Fruit fly (Drosophila melanogaster) whole organism, embryonic: ENCODE data around the gene DIP2.
A peak's percentile ranks its signal among the peaks of the same experiment; 100 is the strongest.

ENCODE experiments used
- Abd-B ChIP-seq: fragments of 200-800 bp; sonication (Bioruptor generic); optimal IDR thresholded peaks from 2 replicates; lab custom pipeline; 2018; ENCODE audit warnings: missing biosample characterization, mild to moderate bottlenecking, missing genetic modification characterization, moderate library complexity
- Antp ChIP-seq: fragments of 200-800 bp; sonication (Bioruptor generic); optimal IDR thresholded peaks from 3 replicates; lab custom pipeline; 2016; ENCODE audit warnings: missing biosample characterization, missing genetic modification characterization
- Bgb ChIP-seq: fragments of 200-800 bp; sonication (Bioruptor generic); IDR thresholded peaks from 2 replicates; pipeline ENCODE4 v1.3.6; 2022; ENCODE audit warnings: missing biosample characterization, missing genetic modification characterization; ENCODE audit not compliant: partially characterized antibody
- CG10321 ChIP-seq: fragments of 200-800 bp; sonication (Bioruptor generic); IDR thresholded peaks from 2 replicates; pipeline ENCODE4 v1.3.6; 2022; ENCODE audit warnings: missing biosample characterization, missing genetic modification characterization
- CG10979 ChIP-seq: fragments of 200-800 bp; sonication (Bioruptor generic); optimal IDR thresholded peaks from 2 replicates; lab custom pipeline; 2018; ENCODE audit warnings: missing biosample characterization, mild to moderate bottlenecking, missing genetic modification characterization, moderate library complexity
- CG12155 ChIP-seq: fragments of 200-800 bp; sonication (Bioruptor generic); optimal IDR thresholded peaks from 3 replicates; lab custom pipeline; 2016; ENCODE audit warnings: missing biosample characterization, missing genetic modification characterization
- CG12219 ChIP-seq: fragments of 200-800 bp; sonication (Bioruptor generic); optimal IDR thresholded peaks from 3 replicates; lab custom pipeline; 2018; ENCODE audit warnings: missing biosample characterization, mild to moderate bottlenecking, missing genetic modification characterization
- CG12769 ChIP-seq: fragments of 200-800 bp; sonication (Bioruptor generic); optimal IDR thresholded peaks from 2 replicates; lab custom pipeline; 2019; ENCODE audit warnings: missing biosample characterization, mild to moderate bottlenecking, missing genetic modification characterization, moderate library complexity
- CG12942 ChIP-seq: fragments of 200-800 bp; sonication (Bioruptor generic); optimal IDR thresholded peaks from 3 replicates; lab custom pipeline; 2016; ENCODE audit warnings: missing biosample characterization, missing genetic modification characterization
- CG13424 ChIP-seq: fragments of 200-800 bp; sonication (Bioruptor generic); optimal IDR thresholded peaks from 2 replicates; lab custom pipeline; 2019; ENCODE audit warnings: missing biosample characterization, mild to moderate bottlenecking, missing genetic modification characterization, moderate library complexity
- CG13894 ChIP-seq: fragments of 200-800 bp; sonication (Bioruptor generic); optimal IDR thresholded peaks from 3 replicates; lab custom pipeline; 2018; ENCODE audit warnings: missing biosample characterization, mild to moderate bottlenecking, missing genetic modification characterization, moderate library complexity
- CG17829 ChIP-seq: fragments of 200-800 bp; optimal IDR thresholded peaks from 2 replicates; lab custom pipeline; 2019; ENCODE audit warnings: missing biosample characterization, mild to moderate bottlenecking, missing genetic modification characterization, moderate library complexity
- CG18011 ChIP-seq: fragments of 200-800 bp; sonication (Bioruptor generic); optimal IDR thresholded peaks from 2 replicates; lab custom pipeline; 2017; ENCODE audit warnings: missing biosample characterization, missing genetic modification characterization, mild to moderate bottlenecking, moderate library complexity, missing genotype
- CG1832 ChIP-seq: fragments of 200-800 bp; sonication (Bioruptor generic); optimal IDR thresholded peaks from 2 replicates; lab custom pipeline; 2017; ENCODE audit warnings: missing biosample characterization, mild to moderate bottlenecking, missing genetic modification characterization, inconsistent platforms
- CG2116 ChIP-seq: fragments of 200-800 bp; sonication (Bioruptor generic); optimal IDR thresholded peaks from 3 replicates; lab custom pipeline; 2018; ENCODE audit warnings: missing biosample characterization, mild to moderate bottlenecking, missing genetic modification characterization
- CG2199 ChIP-seq: fragments of 200-800 bp; sonication (Bioruptor generic); IDR thresholded peaks from 3 replicates; pipeline ENCODE4 v1.3.6; 2022; ENCODE audit warnings: missing biosample characterization, missing genetic modification characterization
- CG33213 ChIP-seq: fragments of 200-800 bp; sonication (Bioruptor generic); optimal IDR thresholded peaks from 3 replicates; lab custom pipeline; 2016; ENCODE audit warnings: missing biosample characterization, missing genetic modification characterization
- CG4730 ChIP-seq: fragments of 200-800 bp; sonication (Bioruptor generic); IDR thresholded peaks from 2 replicates; pipeline ENCODE4 v1.3.6; 2022; ENCODE audit warnings: missing biosample characterization, missing genetic modification characterization
- CG6272 ChIP-seq: fragments of 200-800 bp; sonication (Bioruptor generic); IDR thresholded peaks from 2 replicates; pipeline ENCODE4 v1.3.6; 2022; ENCODE audit warnings: missing biosample characterization, missing genetic modification characterization
- CG6765 ChIP-seq: fragments of 200-800 bp; sonication (Bioruptor generic); optimal IDR thresholded peaks from 3 replicates; lab custom pipeline; 2017; ENCODE audit warnings: missing biosample characterization, mild to moderate bottlenecking, missing genetic modification characterization
- CG6813 ChIP-seq: fragments of 200-800 bp; sonication (Bioruptor generic); optimal IDR thresholded peaks from 2 replicates; lab custom pipeline; 2017; ENCODE audit warnings: missing biosample characterization, missing genetic modification characterization, mild to moderate bottlenecking, moderate library complexity, missing genetic modification reagents
- CG7372 ChIP-seq: fragments of 200-800 bp; sonication (Bioruptor generic); IDR thresholded peaks from 2 replicates; pipeline ENCODE4 v1.3.6; 2022; ENCODE audit warnings: missing biosample characterization, missing genetic modification characterization
- CG8388 ChIP-seq: fragments of 200-800 bp; sonication (Bioruptor generic); optimal IDR thresholded peaks from 2 replicates; lab custom pipeline; 2019; ENCODE audit warnings: missing biosample characterization, mild to moderate bottlenecking, missing genetic modification characterization, moderate library complexity
- CG8478 ChIP-seq: fragments of >200 bp; optimal IDR thresholded peaks from 2 replicates; lab custom pipeline; 2018
- CG8765 ChIP-seq: fragments of 200-800 bp; sonication (Bioruptor generic); IDR thresholded peaks from 2 replicates; pipeline ENCODE4 v1.3.6; 2022; ENCODE audit warnings: missing biosample characterization, missing genetic modification characterization
- CG8924 ChIP-seq: fragments of 200-800 bp; optimal IDR thresholded peaks from 3 replicates; lab custom pipeline; 2019; ENCODE audit warnings: missing biosample characterization, mild to moderate bottlenecking, missing genetic modification characterization, moderate library complexity
- CG9876 ChIP-seq: fragments of 200-800 bp; sonication (Bioruptor generic); optimal IDR thresholded peaks from 2 replicates; lab custom pipeline; 2016; ENCODE audit warnings: missing biosample characterization, missing genetic modification characterization
- Doc2 ChIP-seq: fragments of 200-800 bp; sonication (Bioruptor generic); IDR thresholded peaks from 2 replicates; pipeline ENCODE4 v1.3.6; 2022; ENCODE audit warnings: missing biosample characterization, missing genetic modification characterization
- E2f1 ChIP-seq: fragments of 200-800 bp; sonication (Bioruptor generic); IDR thresholded peaks from 2 replicates; pipeline ENCODE4 v1.3.6; 2022; ENCODE audit warnings: missing biosample characterization, missing genetic modification characterization
- Eip74EF ChIP-seq, 2 experiments: fragments of 200-800 bp in 1 of 2; fragments of >200 bp in 1 of 2; sonication (Bioruptor generic) in 1 of 2; optimal IDR thresholded peaks; 2 replicates each; lab custom pipeline; 2017 to 2019; ENCODE audit warnings: missing biosample characterization in 2 of 2, missing genetic modification characterization in 2 of 2, mild to moderate bottlenecking in 1 of 2, moderate library complexity in 1 of 2
- H2.0 ChIP-seq: fragments of 200-800 bp; sonication (Bioruptor generic); IDR thresholded peaks from 2 replicates; pipeline ENCODE4 v1.3.6; 2022; ENCODE audit warnings: missing biosample characterization, missing genetic modification characterization
- HHEX ChIP-seq: fragments of 200-800 bp; sonication (Bioruptor generic); optimal IDR thresholded peaks from 3 replicates; lab custom pipeline; 2017; ENCODE audit warnings: missing biosample characterization, mild to moderate bottlenecking, missing genetic modification characterization, missing genetic modification reagents
- NC2α ChIP-seq: fragments of 200-800 bp; sonication (Bioruptor generic); optimal IDR thresholded peaks from 2 replicates; lab custom pipeline; 2016; ENCODE audit warnings: missing biosample characterization, missing genetic modification characterization
- Neu2 ChIP-seq: fragments of 200-800 bp; sonication (Bioruptor generic); optimal IDR thresholded peaks from 3 replicates; lab custom pipeline; 2016; ENCODE audit warnings: missing biosample characterization, missing genetic modification characterization, borderline replicate concordance
- Scr ChIP-seq: fragments of 200-800 bp; sonication (Bioruptor generic); IDR thresholded peaks from 2 replicates; pipeline ENCODE4 v1.3.6; 2022; ENCODE audit warnings: missing biosample characterization, missing genetic modification characterization; ENCODE audit not compliant: partially characterized antibody
- br ChIP-seq: fragments of >200 bp; optimal IDR thresholded peaks from 2 replicates; lab custom pipeline; 2017
- chif ChIP-seq, 2 experiments: fragments of 200-800 bp; sonication (Bioruptor generic); optimal IDR thresholded peaks; 3 replicates each; lab custom pipeline; 2016; ENCODE audit warnings: missing biosample characterization in 2 of 2, missing genetic modification characterization in 2 of 2
- esg ChIP-seq: fragments of 200-800 bp; sonication (Bioruptor generic); conservative IDR thresholded peaks from 2 replicates; pipeline ENCODE4 v1.3.6; 2022; ENCODE audit warnings: missing biosample characterization, missing genetic modification characterization
- fd96Cb ChIP-seq: fragments of 200-800 bp; sonication (Bioruptor generic); optimal IDR thresholded peaks from 2 replicates; lab custom pipeline; 2018; ENCODE audit warnings: missing biosample characterization, mild to moderate bottlenecking, missing genetic modification characterization, moderate library complexity
- grn ChIP-seq: fragments of 200-800 bp; sonication (Bioruptor generic); optimal IDR thresholded peaks from 3 replicates; lab custom pipeline; 2017; ENCODE audit warnings: missing biosample characterization, missing genetic modification characterization
- hth ChIP-seq: fragments of >200 bp; optimal IDR thresholded peaks from 2 replicates; lab custom pipeline; 2017; ENCODE audit warnings: inconsistent platforms
- inv ChIP-seq: fragments of 200-800 bp; sonication (Bioruptor generic); IDR thresholded peaks from 2 replicates; pipeline ENCODE4 v1.3.6; 2022; ENCODE audit warnings: missing biosample characterization, missing genetic modification characterization; ENCODE audit not compliant: partially characterized antibody
- jigr1 ChIP-seq: fragments of 200-800 bp; sonication (Bioruptor generic); IDR thresholded peaks from 3 replicates; pipeline ENCODE4 v1.3.6; 2022; ENCODE audit warnings: missing biosample characterization, missing genetic modification characterization
- jumu ChIP-seq: fragments of 200-800 bp; sonication (Bioruptor generic); optimal IDR thresholded peaks from 3 replicates; lab custom pipeline; 2016; ENCODE audit warnings: missing biosample characterization, missing genetic modification characterization
- lbe ChIP-seq: fragments of 200-800 bp; sonication (Bioruptor generic); optimal IDR thresholded peaks from 2 replicates; lab custom pipeline; 2016; ENCODE audit warnings: missing biosample characterization, mild to moderate bottlenecking, missing genetic modification characterization
- shn ChIP-seq: fragments of 200-800 bp; sonication (Bioruptor generic); optimal IDR thresholded peaks from 3 replicates; lab custom pipeline; 2016; ENCODE audit warnings: missing biosample characterization, missing genetic modification characterization
- so ChIP-seq: fragments of 200-800 bp; sonication (Bioruptor generic); IDR thresholded peaks from 3 replicates; pipeline ENCODE4 v1.3.6; 2022; ENCODE audit warnings: missing biosample characterization, missing genetic modification characterization
- tio ChIP-seq: fragments of 200-800 bp; sonication (Bioruptor generic); optimal IDR thresholded peaks from 2 replicates; lab custom pipeline; 2017; ENCODE audit warnings: missing biosample characterization, missing genetic modification characterization, inconsistent platforms
- twi ChIP-seq: fragments of 200-800 bp; optimal IDR thresholded peaks from 2 replicates; lab custom pipeline; 2019; ENCODE audit warnings: missing biosample characterization, mild to moderate bottlenecking, missing genetic modification characterization, moderate library complexity
- zen2 ChIP-seq: fragments of 200-800 bp; sonication (Bioruptor generic); IDR thresholded peaks from 3 replicates; pipeline ENCODE4 v1.3.6; 2022; ENCODE audit warnings: missing biosample characterization, missing genetic modification characterization; ENCODE audit not compliant: partially characterized antibody

The DIP2 gene

dm6 chr3L:205723-206284, 52.0 kb downstream of the DIP2 start, which contains the start of the genes Gk1 and CG13876 (continued):
- peak; percentile 95 for TF ChIP-seq CG12769 (tag; lab: Kevin White, UChicago)
- no peak for TF ChIP-seq Antp (GFP tag; lab: Kevin White, UChicago)
- TF ChIP-seq Neu2 (GFP tag; lab: Kevin White, UChicago), result no peak
- no peak for TF ChIP-seq Scr (GFP tag; lab: Robert Waterston, UW)
- peak; percentile 87 for TF ChIP-seq Abd-B (GFP tag; lab: Kevin White, UChicago)
- TF ChIP-seq fd96Cb, result peak; percentile 92
- TF ChIP-seq CG2116 (GFP tag; lab: Kevin White, UChicago), result peak; percentile 75
- peak; percentile 65 for TF ChIP-seq CG10321 (GFP tag; lab: Robert Waterston, UW)
- peak; percentile 93 for TF ChIP-seq lbe
- TF ChIP-seq tio (GFP tag; lab: Kevin White, UChicago), result no peak
- TF ChIP-seq CG9876 (GFP tag; lab: Kevin White, UChicago), result no peak
- no peak for TF ChIP-seq br (lab: Kevin White, UChicago)
- TF ChIP-seq esg (GFP tag; lab: Robert Waterston, UW), result peak; percentile 85
- TF ChIP-seq CG1832 (GFP tag; lab: Kevin White, UChicago), result no peak
- TF ChIP-seq chif (GFP tag; optimal IDR thresholded peaks at IDR 0.05; lab: Kevin White, UChicago), result peak in 1 of 2 experiments; percentile 44
- TF ChIP-seq jumu (GFP tag; lab: Kevin White, UChicago), result no peak
- TF ChIP-seq shn (GFP tag; lab: Kevin White, UChicago), result no peak
- peak; percentile 93 for TF ChIP-seq E2f1 (GFP tag; lab: Robert Waterston, UW)
- no peak for TF ChIP-seq Bgb (GFP tag; lab: Robert Waterston, UW)
- peak; percentile 78 for TF ChIP-seq grn
- peak; percentile 88 for TF ChIP-seq twi (tag; lab: Kevin White, UChicago)
- peak; percentile 9 for TF ChIP-seq CG33213 (GFP tag; lab: Kevin White, UChicago)
- TF ChIP-seq CG12219 (GFP tag; lab: Kevin White, UChicago), result peak; percentile 91
- TF ChIP-seq so, result peak; percentile 95
- peak; percentile 75; the same call in 1 of the 2 replicates for TF ChIP-seq CG8765
- peak; percentile 80 for TF ChIP-seq CG18011 (GFP tag; lab: Kevin White, UChicago)
- no peak for TF ChIP-seq zen2 (GFP tag; lab: Robert Waterston, UW)
- peak; percentile 97 for TF ChIP-seq CG17829 (tag; lab: Kevin White, UChicago)
- no peak for TF ChIP-seq CG8478 (lab: Kevin White, UChicago)
- peak; percentile 95 for TF ChIP-seq CG6813
- peak; percentile 94 for TF ChIP-seq CG2199 (GFP tag; lab: Robert Waterston, UW)
- peak; percentile 98 for TF ChIP-seq CG13894 (tag; lab: Kevin White, UChicago)
- TF ChIP-seq inv (GFP tag; lab: Robert Waterston, UW), result no peak
- TF ChIP-seq Doc2, result no peak
- TF ChIP-seq CG6272 (GFP tag; lab: Robert Waterston, UW), result peak; percentile 67
- peak; percentile 92 for TF ChIP-seq CG12155 (GFP tag; lab: Kevin White, UChicago)
- peak; percentile 93 for TF ChIP-seq H2.0 (GFP tag; lab: Robert Waterston, UW)
- TF ChIP-seq NC2α (GFP tag; lab: Kevin White, UChicago), result no peak
- TF ChIP-seq CG7372 (GFP tag; lab: Robert Waterston, UW), result peak; percentile 93
- TF ChIP-seq jigr1 (GFP tag; lab: Robert Waterston, UW), result peak; percentile 64; the same call in 2 of the 3 replicates
- peak; percentile 98 for TF ChIP-seq CG13424 (tag; lab: Kevin White, UChicago)
- TF ChIP-seq HHEX (GFP tag; lab: Kevin White, UChicago), result peak; percentile 94
- peak; percentile 98 for TF ChIP-seq CG8924 (tag; lab: Kevin White, UChicago)
- TF ChIP-seq CG8388, result peak; percentile 94
- TF ChIP-seq Eip74EF (GFP tag; optimal IDR thresholded peaks at IDR 0.05; lab: Kevin White, UChicago), result peak in 1 of 2 experiments; percentile 93
- peak; percentile 85 for TF ChIP-seq CG4730 (GFP tag; lab: Robert Waterston, UW)
- peak; percentile 96 for TF ChIP-seq CG10979 (tag; lab: Kevin White, UChicago)
- TF ChIP-seq CG6765, result peak; percentile 94
- TF ChIP-seq hth (lab: Kevin White, UChicago), result no peak
- peak; percentile 91 for TF ChIP-seq CG12942 (GFP tag; lab: Kevin White, UChicago)
